Fruit fly (Drosophila melanogaster): ENCODE data around the gene DIP-gamma.

DNA sequence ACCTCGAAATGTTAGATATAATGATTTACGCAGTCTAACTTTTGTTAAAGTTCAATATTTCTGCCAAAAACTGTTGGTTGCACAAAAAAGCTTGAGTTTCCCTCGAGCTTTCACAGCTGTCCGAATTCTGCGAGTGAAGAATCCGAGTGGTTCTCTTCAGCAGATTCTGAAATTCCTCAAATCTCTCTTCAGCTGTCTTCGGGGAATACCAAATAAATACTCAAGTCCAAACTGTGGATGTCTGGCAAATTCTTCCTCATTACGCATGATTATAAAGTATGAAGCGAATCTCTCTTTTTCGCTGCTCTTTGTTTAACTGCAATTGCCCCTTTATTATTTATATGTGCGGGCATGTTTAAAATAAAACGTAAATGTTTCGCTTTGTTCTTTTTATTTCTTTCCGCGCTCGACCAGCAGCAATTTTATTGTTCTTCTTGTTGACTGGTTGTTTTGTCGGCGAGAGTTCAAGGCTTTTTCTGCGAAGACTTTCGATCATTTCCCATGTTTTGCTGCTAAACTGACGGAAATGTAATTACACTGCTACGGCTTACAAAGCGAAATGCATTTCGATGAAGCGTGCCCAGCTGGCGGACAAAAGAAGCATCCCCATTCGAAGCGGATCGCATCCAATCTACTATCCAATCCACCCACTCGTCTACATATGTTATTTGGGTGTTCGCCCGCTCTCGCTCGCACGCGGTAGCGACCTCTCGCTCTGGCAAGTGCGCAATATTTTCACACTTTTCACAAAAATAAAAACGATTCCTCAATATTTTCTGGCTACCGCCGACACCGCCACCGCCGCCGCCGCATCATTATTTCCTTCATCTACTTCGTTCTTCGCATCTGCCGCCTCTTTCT is 56.1 kb downstream of the DIP-gamma start:
- TF ChIP-seq h (optimal IDR thresholded peaks at IDR 0.05) (no peak), Sin3A (optimal IDR thresholded peaks at IDR 0.05) (no peak), ttk (optimal IDR thresholded peaks at IDR 0.05) (no peak), insv (optimal IDR thresholded peaks at IDR 0.05) (no peak), psq (optimal IDR thresholded peaks at IDR 0.05) (no peak)

All from Kc167 (cell line).